Fruit fly (Drosophila melanogaster) whole organism, embryonic: ENCODE data around the gene CG10298.

Experiments
- B-H2 ChIP-seq: fragments of 200-800 bp; sonication (Bioruptor generic); optimal IDR thresholded peaks from 2 replicates; lab custom pipeline; 2018; ENCODE audit warnings: missing biosample characterization, mild to moderate bottlenecking, missing genetic modification characterization
- Bgb ChIP-seq: fragments of 200-800 bp; sonication (Bioruptor generic); IDR thresholded peaks from 2 replicates; pipeline ENCODE4 v1.3.6; 2022; ENCODE audit warnings: missing biosample characterization, missing genetic modification characterization; ENCODE audit not compliant: partially characterized antibody
- CG10543 ChIP-seq: fragments of 200-800 bp; sonication (Bioruptor generic); optimal IDR thresholded peaks from 3 replicates; lab custom pipeline; 2017; ENCODE audit warnings: missing biosample characterization, mild to moderate bottlenecking, missing genetic modification characterization, moderate library complexity
- CG11093 ChIP-seq: fragments of 200-800 bp; sonication (Bioruptor generic); IDR thresholded peaks from 3 replicates; pipeline ENCODE4 v1.3.6; 2022; ENCODE audit warnings: missing biosample characterization, missing genetic modification characterization
- CG1602 ChIP-seq: fragments of 200-800 bp; sonication (Bioruptor generic); optimal IDR thresholded peaks from 3 replicates; lab custom pipeline; 2016; ENCODE audit warnings: missing biosample characterization, missing genetic modification characterization
- CG2875 ChIP-seq: fragments of 200-800 bp; sonication (Bioruptor generic); optimal IDR thresholded peaks from 2 replicates; lab custom pipeline; 2017; ENCODE audit warnings: missing biosample characterization, mild to moderate bottlenecking, missing genetic modification characterization, missing genetic modification reagents
- CG30431 ChIP-seq: fragments of 200-800 bp; sonication (Bioruptor generic); optimal IDR thresholded peaks from 2 replicates; lab custom pipeline; 2017; ENCODE audit warnings: missing biosample characterization, missing genetic modification characterization
- CG31224 ChIP-seq: fragments of 200-800 bp; sonication (Bioruptor generic); IDR thresholded peaks from 2 replicates; pipeline ENCODE4 v1.3.6; 2022; ENCODE audit warnings: missing biosample characterization, missing genetic modification characterization
- CG3281 ChIP-seq: fragments of 200-800 bp; sonication (Bioruptor generic); optimal IDR thresholded peaks from 3 replicates; lab custom pipeline; 2017; ENCODE audit warnings: missing biosample characterization, mild to moderate bottlenecking, missing genetic modification characterization
- CG6175 ChIP-seq: fragments of 200-800 bp; sonication (Bioruptor generic); IDR thresholded peaks from 3 replicates; pipeline ENCODE4 v1.3.6; 2022; ENCODE audit warnings: missing biosample characterization, missing genetic modification characterization
- CG8359 ChIP-seq: fragments of 200-800 bp; sonication (Bioruptor generic); optimal IDR thresholded peaks from 2 replicates; lab custom pipeline; 2017; ENCODE audit warnings: missing biosample characterization, mild to moderate bottlenecking, missing genetic modification characterization, borderline replicate concordance
- CG9876 ChIP-seq: fragments of 200-800 bp; sonication (Bioruptor generic); optimal IDR thresholded peaks from 2 replicates; lab custom pipeline; 2016; ENCODE audit warnings: missing biosample characterization, missing genetic modification characterization
- Chrac-16 ChIP-seq: fragments of 200-800 bp; sonication (Bioruptor generic); optimal IDR thresholded peaks from 3 replicates; lab custom pipeline; 2016; ENCODE audit warnings: missing biosample characterization, missing genetic modification characterization
- Dbx ChIP-seq: fragments of 200-800 bp; sonication (Bioruptor generic); IDR thresholded peaks from 3 replicates; pipeline ENCODE4 v1.3.6; 2022; ENCODE audit warnings: missing biosample characterization, missing genetic modification characterization
- Dll ChIP-seq: fragments of 200-800 bp; sonication (Bioruptor generic); IDR thresholded peaks from 4 replicates; pipeline ENCODE4 v1.3.6; 2022; ENCODE audit warnings: missing biosample characterization, missing genetic modification characterization; ENCODE audit not compliant: partially characterized antibody
- Drgx ChIP-seq: fragments of 200-800 bp; sonication (Bioruptor generic); IDR thresholded peaks from 2 replicates; pipeline ENCODE4 v1.3.6; 2022; ENCODE audit warnings: missing biosample characterization, missing genetic modification characterization
- Fer1 ChIP-seq: fragments of 200-800 bp; sonication (Bioruptor generic); optimal IDR thresholded peaks from 2 replicates; lab custom pipeline; 2017; ENCODE audit warnings: missing biosample characterization, mild to moderate bottlenecking, missing genetic modification characterization
- Myb ChIP-seq: fragments of 200-800 bp; sonication (Bioruptor generic); optimal IDR thresholded peaks from 2 replicates; lab custom pipeline; 2016; ENCODE audit warnings: missing biosample characterization, missing genetic modification characterization
- Ptx1 ChIP-seq: fragments of 200-800 bp; sonication (Bioruptor generic); IDR thresholded peaks from 2 replicates; pipeline ENCODE4 v1.3.6; 2022; ENCODE audit warnings: missing biosample characterization, missing genetic modification characterization
- Sin3A ChIP-seq: fragments of >200 bp; optimal IDR thresholded peaks from 2 replicates; lab custom pipeline; 2018
- Sry-δ ChIP-seq: fragments of 200-800 bp; sonication (Bioruptor generic); optimal IDR thresholded peaks from 2 replicates; lab custom pipeline; 2016; ENCODE audit warnings: missing biosample characterization, missing genetic modification characterization
- YL-1 ChIP-seq: fragments of 200-800 bp; sonication (Bioruptor generic); optimal IDR thresholded peaks from 3 replicates; lab custom pipeline; 2017; ENCODE audit warnings: missing biosample characterization, mild to moderate bottlenecking, missing genetic modification characterization
- ara ChIP-seq: fragments of 200-800 bp; sonication (Bioruptor generic); IDR thresholded peaks from 2 replicates; pipeline ENCODE4 v1.3.6; 2022; ENCODE audit warnings: missing biosample characterization, missing genetic modification characterization
- ato ChIP-seq: fragments of 200-800 bp; sonication (Bioruptor generic); IDR thresholded peaks from 2 replicates; pipeline ENCODE4 v1.3.6; 2022; ENCODE audit warnings: missing biosample characterization, missing genetic modification characterization; ENCODE audit not compliant: partially characterized antibody
- cg ChIP-seq: fragments of 200-800 bp; sonication (Bioruptor generic); optimal IDR thresholded peaks from 3 replicates; lab custom pipeline; 2019; ENCODE audit warnings: missing biosample characterization, mild to moderate bottlenecking, missing genetic modification characterization, moderate library complexity
- chn ChIP-seq: fragments of 200-800 bp; sonication (Bioruptor generic); optimal IDR thresholded peaks from 2 replicates; lab custom pipeline; 2016; ENCODE audit warnings: missing biosample characterization, missing genetic modification characterization
- crp ChIP-seq, 2 experiments: fragments of 200-800 bp; sonication (Bioruptor generic); optimal IDR thresholded peaks; 2 replicates in 1 of 2; 3 replicates in 1 of 2; lab custom pipeline; 2017; ENCODE audit warnings: missing biosample characterization in 2 of 2, missing genetic modification characterization in 2 of 2, mild to moderate bottlenecking in 1 of 2, moderate library complexity in 1 of 2
- exex ChIP-seq: fragments of 200-800 bp; sonication (Bioruptor generic); optimal IDR thresholded peaks from 4 replicates; lab custom pipeline; 2018; ENCODE audit warnings: missing biosample characterization, mild to moderate bottlenecking, missing genetic modification characterization, moderate library complexity
- fd102C ChIP-seq: fragments of 200-800 bp; sonication (Bioruptor generic); optimal IDR thresholded peaks from 2 replicates; lab custom pipeline; 2018; ENCODE audit warnings: missing biosample characterization, mild to moderate bottlenecking, missing genetic modification characterization, moderate library complexity
- gfzf ChIP-seq: fragments of 200-800 bp; sonication (Bioruptor generic); optimal IDR thresholded peaks from 2 replicates; lab custom pipeline; 2016; ENCODE audit warnings: missing biosample characterization, mild to moderate bottlenecking, missing genetic modification characterization, moderate library complexity
- mld ChIP-seq: fragments of 200-800 bp; sonication (Bioruptor generic); IDR thresholded peaks from 3 replicates; pipeline ENCODE4 v1.3.6; 2022; ENCODE audit warnings: missing biosample characterization, missing genetic modification characterization; ENCODE audit not compliant: partially characterized antibody
- run ChIP-seq: fragments of 200-800 bp; sonication (Bioruptor generic); optimal IDR thresholded peaks from 3 replicates; lab custom pipeline; 2018; ENCODE audit warnings: missing biosample characterization, mild to moderate bottlenecking, missing genetic modification characterization
- schlank ChIP-seq: fragments of 200-800 bp; sonication (Bioruptor generic); optimal IDR thresholded peaks from 2 replicates; lab custom pipeline; 2018; ENCODE audit warnings: missing biosample characterization, mild to moderate bottlenecking, missing genetic modification characterization
- sens ChIP-seq: fragments of 200-800 bp; sonication (Bioruptor generic); peaks from one replicate; lab custom pipeline; 2016; ENCODE audit warnings: missing biosample characterization, missing genetic modification characterization
- slbo ChIP-seq: fragments of 200-800 bp; sonication (Bioruptor generic); IDR thresholded peaks from 2 replicates; pipeline ENCODE4 v1.3.6; 2022; ENCODE audit warnings: missing biosample characterization, missing genetic modification characterization
- sob ChIP-seq: fragments of 200-800 bp; sonication (Bioruptor generic); IDR thresholded peaks from 2 replicates; pipeline ENCODE4 v1.3.6; 2022; ENCODE audit warnings: missing biosample characterization, missing genetic modification characterization
- sug ChIP-seq: fragments of 200-800 bp; optimal IDR thresholded peaks from 2 replicates; lab custom pipeline; 2019; ENCODE audit warnings: missing biosample characterization, mild to moderate bottlenecking, missing genetic modification characterization, moderate library complexity
- tgo ChIP-seq: fragments of 200-800 bp; sonication (Bioruptor generic); IDR thresholded peaks from 3 replicates; pipeline ENCODE4 v1.3.6; 2022; ENCODE audit warnings: missing biosample characterization, missing genetic modification characterization
- tio ChIP-seq: fragments of 200-800 bp; sonication (Bioruptor generic); optimal IDR thresholded peaks from 2 replicates; lab custom pipeline; 2017; ENCODE audit warnings: missing biosample characterization, missing genetic modification characterization, inconsistent platforms
- vfl ChIP-seq: fragments of 200-800 bp; sonication (Bioruptor generic); optimal IDR thresholded peaks from 2 replicates; lab custom pipeline; 2016; ENCODE audit warnings: missing biosample characterization, missing genetic modification characterization
- wdn ChIP-seq: fragments of 200-800 bp; sonication (Bioruptor generic); IDR thresholded peaks from 2 replicates; pipeline ENCODE4 v1.3.6; 2022; ENCODE audit warnings: missing biosample characterization, missing genetic modification characterization

The CG10298 gene

DNA sequence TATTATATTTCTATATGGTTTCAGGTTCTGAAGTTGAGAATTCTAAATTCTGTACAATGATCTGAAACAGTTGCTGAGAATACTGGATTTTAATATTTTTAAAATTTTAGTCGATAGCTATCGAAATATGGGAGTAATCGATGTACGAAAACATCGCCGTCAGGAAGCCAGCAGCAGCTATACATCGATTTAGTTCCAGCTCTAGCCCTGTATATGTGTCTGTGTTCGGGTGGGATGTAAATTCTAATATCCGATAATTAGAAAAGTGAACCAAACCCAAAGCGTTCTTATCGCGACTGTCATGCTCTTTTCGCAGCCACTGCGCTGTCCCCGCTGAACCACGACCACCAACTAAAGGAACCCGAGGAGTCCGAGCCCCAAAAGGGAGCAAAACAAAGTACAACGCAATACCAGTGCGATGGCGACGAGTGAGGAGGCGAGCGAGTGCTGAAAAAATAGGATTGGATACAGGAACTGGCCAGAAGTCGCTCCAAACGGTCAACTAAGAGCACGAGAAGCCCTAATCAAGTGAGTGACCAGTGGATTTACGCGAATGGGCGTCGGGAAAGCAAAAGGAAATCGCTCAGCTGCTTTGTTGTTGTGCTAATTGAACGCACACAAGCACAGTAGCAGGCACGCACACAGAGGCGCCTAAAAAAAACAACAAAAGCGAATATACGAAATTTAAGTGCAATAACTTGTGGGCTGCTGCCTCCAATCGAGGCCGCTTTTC, 40.1 kb downstream of the CG10298 start, which contains the start of gene gzl (continued):
- peak; percentile 94 for TF ChIP-seq mld (GFP tag; lab: Robert Waterston, UW)
- TF ChIP-seq tio (GFP tag; lab: Kevin White, UChicago), result no peak
- no peak for TF ChIP-seq tgo (GFP tag; lab: Robert Waterston, UW)
- TF ChIP-seq Ptx1 (GFP tag; lab: Robert Waterston, UW), result no peak
- TF ChIP-seq Sry-δ (GFP tag; lab: Kevin White, UChicago), result peak; percentile 93
- TF ChIP-seq exex (tag; lab: Kevin White, UChicago), result peak; percentile 43
- TF ChIP-seq Drgx (GFP tag; lab: Robert Waterston, UW), result no peak
- peak; percentile 72 for TF ChIP-seq YL-1 (GFP tag; lab: Kevin White, UChicago)
- no peak for TF ChIP-seq CG31224 (GFP tag; lab: Robert Waterston, UW)
- TF ChIP-seq CG6175 (GFP tag; lab: Robert Waterston, UW), result no peak
- TF ChIP-seq CG10543 (GFP tag; lab: Kevin White, UChicago), result peak; percentile 21
- TF ChIP-seq CG11093, result no peak
- no peak for TF ChIP-seq chn (GFP tag; lab: Kevin White, UChicago)
- peak; percentile 8 for TF ChIP-seq Sin3A
- TF ChIP-seq sens, result peak; percentile 31
- no peak for TF ChIP-seq vfl
- peak; percentile 96 for TF ChIP-seq ato (GFP tag; lab: Robert Waterston, UW)
- TF ChIP-seq CG8359 (GFP tag; lab: Kevin White, UChicago), result no peak
- TF ChIP-seq sob (GFP tag; lab: Robert Waterston, UW), result peak; percentile 29; the same call in 1 of the 2 replicates
- TF ChIP-seq sug (tag; lab: Kevin White, UChicago), result no peak
- TF ChIP-seq wdn, result no peak
- no peak for TF ChIP-seq CG2875 (GFP tag; lab: Kevin White, UChicago)
- peak; percentile 31 for TF ChIP-seq gfzf (GFP tag; lab: Kevin White, UChicago)
- no peak for TF ChIP-seq CG9876 (GFP tag; lab: Kevin White, UChicago)
- no peak for TF ChIP-seq CG1602 (GFP tag; lab: Kevin White, UChicago)
- no peak for TF ChIP-seq crp (GFP tag; optimal IDR thresholded peaks at IDR 0.05; lab: Kevin White, UChicago)
- no peak for TF ChIP-seq CG3281
- no peak for TF ChIP-seq Chrac-16 (GFP tag; lab: Kevin White, UChicago)
- peak; percentile 93 for TF ChIP-seq cg (GFP tag; lab: Kevin White, UChicago)
- no peak for TF ChIP-seq ara (GFP tag; lab: Robert Waterston, UW)
- TF ChIP-seq slbo, result peak; percentile 13; the same call in 1 of the 2 replicates
- peak; percentile 94 for TF ChIP-seq Dll (GFP tag; lab: Robert Waterston, UW)
- no peak for TF ChIP-seq Fer1
- peak; percentile 58 for TF ChIP-seq B-H2 (GFP tag; lab: Kevin White, UChicago)
- TF ChIP-seq CG30431 (GFP tag; lab: Kevin White, UChicago), result no peak
- TF ChIP-seq schlank, result no peak
- TF ChIP-seq run (tag; lab: Kevin White, UChicago), result no peak
- peak; percentile 98 for TF ChIP-seq Bgb (GFP tag; lab: Robert Waterston, UW)
- no peak for TF ChIP-seq fd102C (GFP tag; lab: Kevin White, UChicago)
- TF ChIP-seq Myb, result peak; percentile 77
- TF ChIP-seq Dbx (GFP tag; lab: Robert Waterston, UW), result 0 out of 3 replicates have a peak, but pooled peaks have one; percentile 8
